Worm (Caenorhabditis elegans): ENCODE measurements around the gene mans-2.

The mans-2 gene

ce11 chrV:11947414-11947954, 37.8 kb downstream of the mans-2 start:
- TF ChIP-seq xnd-1 (tag; optimal IDR thresholded peaks at IDR 0.05) (no peak), rec-8 (tag; optimal IDR thresholded peaks at IDR 0.05) (no peak), hsf-1 (GFP tag; IDR thresholded peaks at IDR 0.05) (no peak), lin-54 (GFP tag; optimal IDR thresholded peaks at IDR 0.05) (no peak), gei-17 (GFP tag; optimal IDR thresholded peaks at IDR 0.05) (no peak), sptf-2 (GFP tag; optimal IDR thresholded peaks at IDR 0.05) (no peak), ztf-25 (GFP tag; IDR thresholded peaks at IDR 0.05) (no peak)

- TF ChIP-seq rec-8 (tag; optimal IDR thresholded peaks at IDR 0.05) (no peak), ama-1 (optimal IDR thresholded peaks at IDR 0.05) (no peak), ama-1 (GFP tag; optimal IDR thresholded peaks at IDR 0.05) (no peak), die-1 (tag; optimal IDR thresholded peaks at IDR 0.05) (no peak), Y67H2A.10 (GFP tag; conservative IDR thresholded peaks at IDR 0.05) (no peak), egrh-3 (GFP tag; IDR thresholded peaks at IDR 0.05) (no peak), aptf-3 (GFP tag; IDR thresholded peaks at IDR 0.05) (no peak), unc-62 (GFP tag; optimal IDR thresholded peaks at IDR 0.05) (no peak), tbp1 (GFP tag; optimal IDR thresholded peaks at IDR 0.05) (no peak), F55B11.4 (tag; optimal IDR thresholded peaks at IDR 0.05; ENCODE audit: borderline replicate concordance, insufficient read depth) (no peak), ccch-3 (GFP tag; optimal IDR thresholded peaks at IDR 0.05) (no peak), ceh-40 (GFP tag; IDR thresholded peaks at IDR 0.05) (no peak), sea-2 (GFP tag; IDR thresholded peaks at IDR 0.05) (no peak), madf-6 (GFP tag; IDR thresholded peaks at IDR 0.05) (no peak), him-1 (tag; optimal IDR thresholded peaks at IDR 0.05) (no peak), dpl-1 (GFP tag; optimal IDR thresholded peaks at IDR 0.05) (no peak)
Observed at ce11 chrV:11946818-11947217, 38.5 kb downstream of the mans-2 start.

DNA sequence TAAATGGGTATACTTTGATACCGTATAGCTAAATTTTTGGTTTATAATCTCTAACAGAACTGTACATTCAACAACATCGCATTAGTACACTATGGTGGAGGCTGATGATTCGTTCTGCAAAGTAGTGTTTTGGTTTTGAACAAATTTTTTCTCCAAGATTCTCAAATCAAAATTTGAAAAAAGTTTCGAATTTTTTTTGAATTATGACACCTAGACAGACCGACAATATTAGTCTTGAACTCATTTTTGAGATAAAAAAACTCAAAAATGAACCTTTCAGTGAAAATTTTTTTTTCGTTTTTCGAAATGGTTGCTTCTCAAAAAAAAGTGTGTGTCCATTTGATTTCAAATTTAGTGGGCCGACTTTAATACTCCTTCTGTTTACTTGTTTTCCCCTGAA, 39.9 kb downstream of the mans-2 start:
- no peak for TF ChIP-seq nhr-27 (tag; optimal IDR thresholded peaks at IDR 0.05)
- no peak for TF ChIP-seq ztf-18 (tag; optimal IDR thresholded peaks at IDR 0.05)
- TF ChIP-seq ztf-6 (GFP tag; IDR thresholded peaks at IDR 0.05): no peak
- TF ChIP-seq efl-1 (GFP tag; optimal IDR thresholded peaks at IDR 0.05): no peak
- TF ChIP-seq ceh-40 (GFP tag; IDR thresholded peaks at IDR 0.05): no peak
- TF ChIP-seq nhr-90 (tag; optimal IDR thresholded peaks at IDR 0.05): no peak

ce11 chrV:11943737-11944136, 41.5 kb downstream of the mans-2 start:
- TF ChIP-seq ceh-79 (tag; optimal IDR thresholded peaks at IDR 0.05) (no peak), F10E7.11 (tag; optimal IDR thresholded peaks at IDR 0.05) (no peak), pbrm-1 (GFP tag; IDR thresholded peaks at IDR 0.05) (no peak), tbp1 (GFP tag; optimal IDR thresholded peaks at IDR 0.05) (no peak), mcd-1 (GFP tag; IDR thresholded peaks at IDR 0.05) (no peak), akir-1 (GFP tag; optimal IDR thresholded peaks at IDR 0.05) (no peak), nhr-179 (tag; optimal IDR thresholded peaks at IDR 0.05) (no peak), B0261.1 (tag; optimal IDR thresholded peaks at IDR 0.05) (no peak), B0336.3 (GFP tag; IDR thresholded peaks at IDR 0.05) (no peak), hrde-1 (tag; optimal IDR thresholded peaks at IDR 0.05; ENCODE audit: borderline replicate concordance) (no peak), hlh-26 (GFP tag; conservative IDR thresholded peaks at IDR 0.05) (no peak), tbx-9 (tag; optimal IDR thresholded peaks at IDR 0.05; ENCODE audit: borderline replicate concordance) (no peak), mxl-1 (tag; optimal IDR thresholded peaks at IDR 0.05) (no peak), atf-7 (tag; optimal IDR thresholded peaks at IDR 0.05) (no peak), dpl-1 (GFP tag; optimal IDR thresholded peaks at IDR 0.05) (no peak), ceh-40 (GFP tag; IDR thresholded peaks at IDR 0.05) (no peak), F23B12.7 (tag; optimal IDR thresholded peaks at IDR 0.05; ENCODE audit: insufficient read depth) (no peak), let-607 (tag; optimal IDR thresholded peaks at IDR 0.05) (no peak), Y53F4B.3 (GFP tag; IDR thresholded peaks at IDR 0.05) (no peak), ceh-58 (GFP tag; IDR thresholded peaks at IDR 0.05) (no peak)
